Worm (Caenorhabditis elegans): ENCODE data around the gene F17C11.2.

DNA sequence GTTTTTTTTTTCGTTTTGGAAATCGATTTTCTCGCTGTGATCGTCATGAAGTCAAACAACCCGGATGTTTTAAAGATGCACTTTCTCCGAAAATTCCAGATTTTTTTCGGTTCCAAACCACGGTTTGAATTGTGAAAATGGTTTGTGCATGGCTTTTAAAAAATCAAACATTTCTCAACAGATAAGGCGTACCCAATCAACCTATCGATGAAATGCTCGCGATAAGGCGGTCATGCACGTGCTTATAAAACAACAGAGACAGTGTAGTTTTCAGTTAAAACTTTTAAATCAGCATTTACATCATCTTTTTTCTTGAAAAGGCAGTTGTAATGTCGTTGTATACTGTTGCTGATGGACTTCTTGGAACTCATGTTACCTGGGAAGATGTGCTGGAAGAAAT, 15.6 kb upstream of the F17C11.2 start, which contains the start of gene F58B4.5:
- TF ChIP-seq ceh-19 (GFP tag; optimal IDR thresholded peaks at IDR 0.05) (no peak), pha-4 (tag; optimal IDR thresholded peaks at IDR 0.05) (no peak), pqm-1 (tag; optimal IDR thresholded peaks at IDR 0.05) (no peak), lim-6 (tag; optimal IDR thresholded peaks at IDR 0.05) (no peak), ztf-16 (tag; optimal IDR thresholded peaks at IDR 0.05) (no peak), F13H6.1 (tag; optimal IDR thresholded peaks at IDR 0.05) (no peak), hlh-30 (tag; optimal IDR thresholded peaks at IDR 0.05; ENCODE audit: insufficient read depth) (no peak), C08G9.2 (tag; optimal IDR thresholded peaks at IDR 0.05) (no peak)
